Fruit fly (Drosophila melanogaster): ENCODE results near the gene jp.

Gene jp

dm6 chr2L:9509653-9510052, 56.9 kb downstream of the jp start (continued):
- TF ChIP-seq NK7.1 (GFP tag; optimal IDR thresholded peaks at IDR 0.05) (no peak), CG9727 (GFP tag; optimal IDR thresholded peaks at IDR 0.05) (peak; percentile 24), CG6654 (GFP tag; optimal IDR thresholded peaks at IDR 0.05) (no peak), Hmr (GFP tag; optimal IDR thresholded peaks at IDR 0.05) (peak; percentile 68), Doc2 (GFP tag; IDR thresholded peaks at IDR 0.05) (no peak), CG10462 (GFP tag; optimal IDR thresholded peaks at IDR 0.05) (no peak), CG11456 (GFP tag; IDR thresholded peaks at IDR 0.05) (no peak), tin (GFP tag; optimal IDR thresholded peaks at IDR 0.05) (no peak), zfh2 (GFP tag; optimal IDR thresholded peaks at IDR 0.05) (no peak), sisA (GFP tag; IDR thresholded peaks at IDR 0.05) (no peak), dati (GFP tag; IDR thresholded peaks at IDR 0.05) (no peak), CG14050 (GFP tag; IDR thresholded peaks at IDR 0.05) (no peak), HmgZ (tag; optimal IDR thresholded peaks at IDR 0.05) (no peak), luna (GFP tag; optimal IDR thresholded peaks at IDR 0.05) (no peak), CG1647 (GFP tag; optimal IDR thresholded peaks at IDR 0.05) (no peak), sqz (GFP tag; optimal IDR thresholded peaks at IDR 0.05) (no peak), Hr39 (optimal IDR thresholded peaks at IDR 0.05) (no peak), Dfd (GFP tag; optimal IDR thresholded peaks at IDR 0.05) (no peak), CHES-1-like (GFP tag; optimal IDR thresholded peaks at IDR 0.05) (peak; percentile 16), CG12391 (tag; optimal IDR thresholded peaks at IDR 0.05) (no peak), schlank (tag; optimal IDR thresholded peaks at IDR 0.05) (peak; percentile 19), eve (GFP tag; optimal IDR thresholded peaks at IDR 0.05) (no peak), Mad (GFP tag; optimal IDR thresholded peaks at IDR 0.05) (no peak), sob (GFP tag; IDR thresholded peaks at IDR 0.05) (peak; percentile 40; the same call in 1 of the 2 replicates), CG5953 (GFP tag; IDR thresholded peaks at IDR 0.05) (no peak), Dll (GFP tag; IDR thresholded peaks at IDR 0.05; ENCODE audit: partially characterized antibody) (no peak), vfl (GFP tag; optimal IDR thresholded peaks at IDR 0.05) (no peak), sc (optimal IDR thresholded peaks at IDR 0.05) (no peak), sc (GFP tag; optimal IDR thresholded peaks at IDR 0.05) (peak; percentile 1), CG42726 (GFP tag; IDR thresholded peaks at IDR 0.05; ENCODE audit: partially characterized antibody) (no peak), lola (GFP tag; optimal IDR thresholded peaks at IDR 0.05) (no peak), eyg (GFP tag; optimal IDR thresholded peaks at IDR 0.05) (peak; percentile 33), grau (tag; optimal IDR thresholded peaks at IDR 0.05) (peak; percentile 16), CG34376 (GFP tag; optimal IDR thresholded peaks at IDR 0.05) (peak; percentile 26), dm (GFP tag; optimal IDR thresholded peaks at IDR 0.05) (no peak), Ptx1 (GFP tag; IDR thresholded peaks at IDR 0.05) (no peak), gfzf (GFP tag; optimal IDR thresholded peaks at IDR 0.05) (no peak), da (GFP tag; optimal IDR thresholded peaks at IDR 0.05) (no peak), ci (GFP tag; IDR thresholded peaks at IDR 0.05) (no peak), scrt (GFP tag; optimal IDR thresholded peaks at IDR 0.05) (peak; percentile 35), CG31388 (GFP tag; optimal IDR thresholded peaks at IDR 0.05) (no peak), jigr1 (GFP tag; IDR thresholded peaks at IDR 0.05) (no peak), Bgb (GFP tag; IDR thresholded peaks at IDR 0.05; ENCODE audit: partially characterized antibody) (no peak), pan (optimal IDR thresholded peaks at IDR 0.05) (no peak), pan (GFP tag; optimal IDR thresholded peaks at IDR 0.05 in 1 of 2, IDR thresholded peaks at IDR 0.05 in 1 of 2) (peak in 1 of 2 experiments; percentile 5), CG30020 (tag; optimal IDR thresholded peaks at IDR 0.05) (no peak), CG4404 (GFP tag; IDR thresholded peaks at IDR 0.05) (no peak), CG1832 (GFP tag; optimal IDR thresholded peaks at IDR 0.05) (no peak), CG18599 (GFP tag; optimal IDR thresholded peaks at IDR 0.05) (peak; percentile 48), Rfx (GFP tag; IDR thresholded peaks at IDR 0.05) (peak; percentile 51; the same call in 1 of the 2 replicates), knrl (GFP tag; IDR thresholded peaks at IDR 0.05; ENCODE audit: partially characterized antibody) (no peak), cg (GFP tag; optimal IDR thresholded peaks at IDR 0.05) (no peak), CG2120 (GFP tag; optimal IDR thresholded peaks at IDR 0.05) (peak; percentile 47)

Measured in whole organism, embryonic.